Fruit fly (Drosophila melanogaster): ENCODE results near the gene CG6749.

dm6 chr3L:9698193-9698642, 35.4 kb downstream of the CG6749 start, which contains the start of gene Ubc4:
- TF ChIP-seq CG3919 (GFP tag; optimal IDR thresholded peaks at IDR 0.05) (no peak), CG10669 (GFP tag; optimal IDR thresholded peaks at IDR 0.05) (no peak), fkh (GFP tag; optimal IDR thresholded peaks at IDR 0.05) (no peak), cyc (GFP tag; optimal IDR thresholded peaks at IDR 0.05) (no peak), CG9139 (GFP tag; optimal IDR thresholded peaks at IDR 0.05) (no peak), Eip75B (GFP tag; optimal IDR thresholded peaks at IDR 0.05) (no peak), OdsH (GFP tag; optimal IDR thresholded peaks at IDR 0.05) (no peak)
